Fruit fly (Drosophila melanogaster) Kc167 (cell line): Measurements from ENCODE around the gene ND-ASHI.

ENCODE experiments used
- Myc ChIP-seq: fragments of >200 bp; optimal IDR thresholded peaks from 2 replicates; lab custom pipeline; 2017; ENCODE audit warnings: missing external identifiers
- Sin3A ChIP-seq: fragments of >200 bp; optimal IDR thresholded peaks from 2 replicates; lab custom pipeline; 2018; ENCODE audit warnings: missing external identifiers
- h ChIP-seq: fragments of >200 bp; optimal IDR thresholded peaks from 3 replicates; lab custom pipeline; 2018; ENCODE audit warnings: missing external identifiers
- insv ChIP-seq: fragments of >200 bp; optimal IDR thresholded peaks from 3 replicates; lab custom pipeline; 2018; ENCODE audit warnings: missing external identifiers
- psq ChIP-seq: fragments of >200 bp; optimal IDR thresholded peaks from 2 replicates; lab custom pipeline; 2017; ENCODE audit warnings: missing external identifiers
- ttk ChIP-seq: sonication (Bioruptor generic); optimal IDR thresholded peaks from 2 replicates; lab custom pipeline; 2017; ENCODE audit warnings: missing external identifiers

ND-ASHI gene

dm6 chrX:6677826-6678489 lies 960 bp downstream of the ND-ASHI start, which contains the start of gene Fum1:
TSS of gene Fum1 (plus strand) at chrX:6678424.
- TF ChIP-seq psq (lab: Kevin White, UChicago): no peak
- TF ChIP-seq ttk (lab: Kevin White, UChicago): no peak
- TF ChIP-seq insv (lab: Kevin White, UChicago): no peak
- TF ChIP-seq Sin3A (lab: Kevin White, UChicago): peak; percentile 28
- no peak for TF ChIP-seq h (lab: Kevin White, UChicago)
- no peak for TF ChIP-seq Myc (lab: Kevin White, UChicago)

dm6 chrX:6673637-6674487 lies 5.1 kb downstream of the ND-ASHI start, which contains the start of the genes CG3198 and Mcm6:
TSS of gene CG3198 (minus strand) at chrX:6673973.
TSS of gene Mcm6 (plus strand) at chrX:6674387.
- TF ChIP-seq h (lab: Kevin White, UChicago): no peak
- TF ChIP-seq psq (lab: Kevin White, UChicago): no peak
- no peak for TF ChIP-seq Sin3A (lab: Kevin White, UChicago)
- TF ChIP-seq ttk (lab: Kevin White, UChicago): no peak
- TF ChIP-seq Myc (lab: Kevin White, UChicago): no peak
- TF ChIP-seq insv (lab: Kevin White, UChicago): no peak

- no peak for TF ChIP-seq Myc (lab: Kevin White, UChicago)
- TF ChIP-seq h (lab: Kevin White, UChicago): no peak
- TF ChIP-seq insv (lab: Kevin White, UChicago): no peak
- TF ChIP-seq Sin3A (lab: Kevin White, UChicago): no peak
- no peak for TF ChIP-seq psq (lab: Kevin White, UChicago)
- no peak for TF ChIP-seq ttk (lab: Kevin White, UChicago)
Observed at dm6 chrX:6663976-6664375, 14.9 kb downstream of the ND-ASHI start.

dm6 chrX:6662876-6663551 lies 15.9 kb downstream of the ND-ASHI start:
- TF ChIP-seq psq (lab: Kevin White, UChicago) (no peak), h (lab: Kevin White, UChicago) (no peak), Myc (lab: Kevin White, UChicago) (no peak), ttk (lab: Kevin White, UChicago) (no peak), insv (lab: Kevin White, UChicago) (no peak), Sin3A (lab: Kevin White, UChicago) (no peak)

dm6 chrX:6662378-6662777 lies 16.5 kb downstream of the ND-ASHI start:
- TF ChIP-seq psq (lab: Kevin White, UChicago): no peak
- no peak for TF ChIP-seq ttk (lab: Kevin White, UChicago)
- TF ChIP-seq h (lab: Kevin White, UChicago): no peak
- TF ChIP-seq Sin3A (lab: Kevin White, UChicago): no peak
- TF ChIP-seq insv (lab: Kevin White, UChicago): no peak
- no peak for TF ChIP-seq Myc (lab: Kevin White, UChicago)

dm6 chrX:6661880-6662279 lies 17.0 kb downstream of the ND-ASHI start:
- TF ChIP-seq Myc (lab: Kevin White, UChicago) (no peak), h (lab: Kevin White, UChicago) (no peak), ttk (lab: Kevin White, UChicago) (no peak), Sin3A (lab: Kevin White, UChicago) (no peak), insv (lab: Kevin White, UChicago) (no peak), psq (lab: Kevin White, UChicago) (no peak)

- TF ChIP-seq Myc (lab: Kevin White, UChicago) (no peak), insv (lab: Kevin White, UChicago) (no peak), h (lab: Kevin White, UChicago) (no peak), Sin3A (lab: Kevin White, UChicago) (no peak), psq (lab: Kevin White, UChicago) (no peak)
Observed at dm6 chrX:6661392-6661837, 17.5 kb downstream of the ND-ASHI start, which contains the start of the genes CG3224 and Ctr1A. TSS of gene CG3224 (minus strand) at chrX:6661462. TSS of gene Ctr1A (plus strand) at chrX:6661647.

- TF ChIP-seq h (lab: Kevin White, UChicago) (no peak), ttk (lab: Kevin White, UChicago) (no peak), insv (lab: Kevin White, UChicago) (no peak), Myc (lab: Kevin White, UChicago) (no peak), Sin3A (lab: Kevin White, UChicago) (no peak), psq (lab: Kevin White, UChicago) (no peak)
Observed at dm6 chrX:6659919-6660318, 19.0 kb downstream of the ND-ASHI start.

dm6 chrX:6656626-6657558 lies 22.0 kb downstream of the ND-ASHI start:
- TF ChIP-seq ttk (lab: Kevin White, UChicago) (no peak), h (lab: Kevin White, UChicago) (no peak), psq (lab: Kevin White, UChicago) (no peak), Sin3A (lab: Kevin White, UChicago) (no peak), Myc (lab: Kevin White, UChicago) (no peak), insv (lab: Kevin White, UChicago) (no peak)
